Worm (Caenorhabditis elegans) whole organism, young adult: ENCODE data around the gene K02H11.9.

Experiments
- B0019.2 ChIP-seq: fragments of 200-800 bp; sonication (Bioruptor generic); conservative IDR thresholded peaks from 2 replicates; pipeline ENCODE4 v1.3.6; 2022; ENCODE audit warnings: missing genetic modification reagents, missing genetic modification characterization, missing compliant biosample characterization
- B0261.1 ChIP-seq: sonication (generic microtip); optimal IDR thresholded peaks from 2 replicates; lab custom pipeline; 2016; ENCODE audit warnings: mild to moderate bottlenecking, missing genetic modification characterization, moderate library complexity, missing compliant biosample characterization
- C06A6.2 ChIP-seq: fragments of 200-800 bp; sonication (Bioruptor generic); conservative IDR thresholded peaks from 2 replicates; pipeline ENCODE4 v1.3.6; 2022; ENCODE audit warnings: missing genetic modification characterization, missing compliant biosample characterization
- F23B12.7 ChIP-seq: sonication (generic microtip); optimal IDR thresholded peaks from 2 replicates; lab custom pipeline; 2017; ENCODE audit warnings: missing genetic modification characterization, mild to moderate bottlenecking, missing compliant biosample characterization, antibody characterized with exemption, moderate library complexity; ENCODE audit not compliant: insufficient read depth
- F49E8.2 ChIP-seq: sonication (generic microtip); optimal IDR thresholded peaks from 3 replicates; lab custom pipeline; 2017; ENCODE audit warnings: missing genetic modification characterization, mild to moderate bottlenecking, missing compliant biosample characterization, antibody characterized with exemption, moderate library complexity; ENCODE audit not compliant: insufficient read depth
- F57C9.4 ChIP-seq: sonication (generic microtip); optimal IDR thresholded peaks from 2 replicates; lab custom pipeline; 2017; ENCODE audit warnings: mild to moderate bottlenecking, missing genetic modification characterization, missing compliant biosample characterization
- Y79H2A.3 ChIP-seq: fragments of 200-800 bp; sonication (Bioruptor generic); conservative IDR thresholded peaks from 2 replicates; pipeline ENCODE4 v1.3.6; 2022; ENCODE audit warnings: missing genetic modification reagents, missing genetic modification characterization, missing compliant biosample characterization
- ama-1 ChIP-seq, 3 experiments: fragments of 150-350 bp in 1 of 3; sonication (generic microtip) in 2 of 3; optimal IDR thresholded peaks; 2 replicates each; lab custom pipeline; 2014 to 2018; ENCODE audit warnings: missing biosample characterization in 2 of 3, missing genetic modification characterization in 2 of 3, missing genetic modification reagents in 2 of 3
- atf-7 ChIP-seq: sonication (generic microtip); optimal IDR thresholded peaks from 2 replicates; lab custom pipeline; 2017; ENCODE audit warnings: mild to moderate bottlenecking, missing genetic modification characterization, missing compliant biosample characterization
- bed-2 ChIP-seq: fragments of 200-800 bp; sonication (Bioruptor generic); IDR thresholded peaks from 2 replicates; pipeline ENCODE4 v1.3.6; 2022; ENCODE audit warnings: missing genetic modification reagents, missing genetic modification characterization, missing compliant biosample characterization
- ceh-91 ChIP-seq: fragments of 200-800 bp; sonication (Bioruptor generic); IDR thresholded peaks from 2 replicates; pipeline ENCODE4 v1.3.6; 2022; ENCODE audit warnings: missing genetic modification reagents, missing genetic modification characterization, missing compliant biosample characterization
- chd-7 ChIP-seq: sonication (generic microtip); optimal IDR thresholded peaks from 2 replicates; lab custom pipeline; 2016; ENCODE audit warnings: mild to moderate bottlenecking, missing genetic modification characterization, moderate library complexity, missing compliant biosample characterization
- dpff-1 ChIP-seq: sonication (generic microtip); optimal IDR thresholded peaks from 2 replicates; lab custom pipeline; 2017; ENCODE audit warnings: mild to moderate bottlenecking, missing genetic modification characterization, missing compliant biosample characterization
- dpl-1 ChIP-seq: fragments of 150-350 bp; optimal IDR thresholded peaks from 2 replicates; lab custom pipeline; 2014; ENCODE audit warnings: missing biosample characterization, missing genetic modification reagents, missing genetic modification characterization
- egrh-3 ChIP-seq: fragments of 200-800 bp; sonication (Bioruptor generic); IDR thresholded peaks from 2 replicates; pipeline ENCODE4 v1.3.6; 2022; ENCODE audit warnings: missing genetic modification reagents, missing genetic modification characterization, missing compliant biosample characterization
- hlh-26 ChIP-seq: fragments of 200-800 bp; sonication (Bioruptor generic); conservative IDR thresholded peaks from 2 replicates; pipeline ENCODE4 v1.3.6; 2022; ENCODE audit warnings: missing genetic modification reagents, missing genetic modification characterization, missing compliant biosample characterization
- hrde-1 ChIP-seq: sonication (generic microtip); optimal IDR thresholded peaks from 2 replicates; lab custom pipeline; 2016; ENCODE audit warnings: missing genetic modification characterization, mild to moderate bottlenecking, missing compliant biosample characterization, moderate library complexity, missing genotype, missing genetic modification reagents, borderline replicate concordance
- lin-35 ChIP-seq, 3 experiments: fragments of 150-350 bp in 2 of 3; sonication (generic microtip) in 1 of 3; optimal IDR thresholded peaks; 2 replicates each; lab custom pipeline; 2014 to 2018; ENCODE audit warnings: missing biosample characterization in 3 of 3, missing genetic modification characterization in 3 of 3, missing genetic modification reagents in 3 of 3
- lsl-1 ChIP-seq: fragments of 200-800 bp; sonication (Bioruptor generic); optimal IDR thresholded peaks from 2 replicates; lab custom pipeline; 2018; ENCODE audit warnings: mild to moderate bottlenecking, missing genetic modification characterization, moderate library complexity, missing compliant biosample characterization
- lsy-27 ChIP-seq: sonication (generic microtip); optimal IDR thresholded peaks from 2 replicates; lab custom pipeline; 2017; ENCODE audit warnings: missing genetic modification characterization, mild to moderate bottlenecking, missing compliant biosample characterization, antibody characterized with exemption, missing genotype, borderline replicate concordance; ENCODE audit not compliant: insufficient read depth
- madf-8 ChIP-seq: fragments of 200-800 bp; sonication (Bioruptor generic); conservative IDR thresholded peaks from 2 replicates; pipeline ENCODE4 v1.3.6; 2022; ENCODE audit warnings: missing genetic modification reagents, missing genetic modification characterization, missing compliant biosample characterization
- nfya-1 ChIP-seq: sonication (generic microtip); optimal IDR thresholded peaks from 2 replicates; lab custom pipeline; 2017; ENCODE audit warnings: antibody characterized with exemption, missing compliant biosample characterization, missing genetic modification characterization, borderline replicate concordance; ENCODE audit not compliant: insufficient read depth
- nfya-2 ChIP-seq: fragments of 200-800 bp; sonication (Bioruptor generic); IDR thresholded peaks from 2 replicates; pipeline ENCODE4 v1.3.6; 2022; ENCODE audit warnings: missing genetic modification reagents, missing genetic modification characterization, missing compliant biosample characterization
- nhr-120 ChIP-seq: fragments of 200-800 bp; sonication (Bioruptor generic); IDR thresholded peaks from 2 replicates; pipeline ENCODE4 v1.3.6; 2022; ENCODE audit warnings: missing genetic modification characterization, missing compliant biosample characterization
- nhr-179 ChIP-seq: sonication (generic microtip); optimal IDR thresholded peaks from 2 replicates; lab custom pipeline; 2016; ENCODE audit warnings: mild to moderate bottlenecking, missing genetic modification characterization, missing compliant biosample characterization
- nhr-27 ChIP-seq: fragments of 200-800 bp; sonication (Bioruptor generic); optimal IDR thresholded peaks from 2 replicates; lab custom pipeline; 2018; ENCODE audit warnings: mild to moderate bottlenecking, missing genetic modification characterization, moderate library complexity, missing compliant biosample characterization
- nhr-80 ChIP-seq: sonication (generic microtip); optimal IDR thresholded peaks from 2 replicates; lab custom pipeline; 2016; ENCODE audit warnings: missing genetic modification characterization, missing compliant biosample characterization
- pha-4 ChIP-seq: fragments of 150-350 bp; sonication (generic microtip); optimal IDR thresholded peaks from 2 replicates; lab custom pipeline; 2014; ENCODE audit warnings: missing biosample characterization, missing genetic modification reagents, missing genetic modification characterization
- snpc-1.3 ChIP-seq: sonication (generic microtip); optimal IDR thresholded peaks from 2 replicates; lab custom pipeline; 2017; ENCODE audit warnings: missing genetic modification characterization, mild to moderate bottlenecking, missing compliant biosample characterization, antibody characterized with exemption, moderate library complexity, missing genotype, missing genetic modification reagents; ENCODE audit not compliant: insufficient read depth
- tbp1 ChIP-seq: fragments of 200-800 bp; sonication (Bioruptor generic); optimal IDR thresholded peaks from 2 replicates; lab custom pipeline; 2018; ENCODE audit warnings: mild to moderate bottlenecking, missing genetic modification characterization, missing compliant biosample characterization
- unc-130 ChIP-seq: sonication (generic microtip); optimal IDR thresholded peaks from 2 replicates; lab custom pipeline; 2016; ENCODE audit warnings: missing genetic modification reagents, missing genetic modification characterization, missing compliant biosample characterization
- zfh-2 ChIP-seq: fragments of 200-800 bp; sonication (Bioruptor generic); conservative IDR thresholded peaks from 2 replicates; pipeline ENCODE4 v1.3.6; 2022; ENCODE audit warnings: missing genetic modification reagents, missing genetic modification characterization, missing compliant biosample characterization
- ztf-26 ChIP-seq: sonication (generic microtip); optimal IDR thresholded peaks from 2 replicates; lab custom pipeline; 2017; ENCODE audit warnings: missing genetic modification characterization, missing compliant biosample characterization
- ztf-28 ChIP-seq: fragments of 200-800 bp; sonication (Bioruptor generic); IDR thresholded peaks from 2 replicates; pipeline ENCODE4 v1.3.6; 2022; ENCODE audit warnings: missing genetic modification reagents, missing genetic modification characterization, missing compliant biosample characterization

The K02H11.9 gene

DNA sequence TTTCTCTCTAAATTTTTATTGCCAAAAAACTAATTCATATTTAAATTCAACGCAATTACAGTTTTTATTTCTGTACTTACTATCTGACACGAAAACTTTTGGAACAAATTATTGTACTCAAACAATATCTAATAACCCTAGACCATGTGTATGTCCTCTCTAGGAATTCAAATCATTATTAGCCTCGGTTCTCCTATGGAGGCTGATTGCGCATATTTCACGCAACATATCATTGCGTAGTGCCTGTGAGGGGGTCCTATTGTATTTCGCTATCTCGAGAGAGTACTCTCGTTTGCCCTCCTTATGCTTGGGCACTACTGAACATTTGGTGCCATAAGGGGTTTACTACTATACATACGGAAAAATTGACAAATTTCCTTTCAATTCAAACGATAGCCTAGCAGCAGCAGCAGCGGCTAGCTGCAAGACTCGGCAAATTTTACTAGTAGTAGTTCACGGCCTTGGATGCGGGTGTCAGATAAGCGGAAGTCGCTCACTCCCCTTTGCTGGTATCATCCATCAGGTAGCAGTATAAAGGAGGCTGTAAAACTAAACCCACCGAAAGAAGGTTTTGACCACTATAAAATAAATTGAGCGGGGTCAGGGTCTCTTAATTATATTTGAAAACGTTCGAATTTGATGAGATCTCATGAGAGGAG lies 41.8 kb upstream of the K02H11.9 start:
- no peak for TF ChIP-seq ztf-28

DNA sequence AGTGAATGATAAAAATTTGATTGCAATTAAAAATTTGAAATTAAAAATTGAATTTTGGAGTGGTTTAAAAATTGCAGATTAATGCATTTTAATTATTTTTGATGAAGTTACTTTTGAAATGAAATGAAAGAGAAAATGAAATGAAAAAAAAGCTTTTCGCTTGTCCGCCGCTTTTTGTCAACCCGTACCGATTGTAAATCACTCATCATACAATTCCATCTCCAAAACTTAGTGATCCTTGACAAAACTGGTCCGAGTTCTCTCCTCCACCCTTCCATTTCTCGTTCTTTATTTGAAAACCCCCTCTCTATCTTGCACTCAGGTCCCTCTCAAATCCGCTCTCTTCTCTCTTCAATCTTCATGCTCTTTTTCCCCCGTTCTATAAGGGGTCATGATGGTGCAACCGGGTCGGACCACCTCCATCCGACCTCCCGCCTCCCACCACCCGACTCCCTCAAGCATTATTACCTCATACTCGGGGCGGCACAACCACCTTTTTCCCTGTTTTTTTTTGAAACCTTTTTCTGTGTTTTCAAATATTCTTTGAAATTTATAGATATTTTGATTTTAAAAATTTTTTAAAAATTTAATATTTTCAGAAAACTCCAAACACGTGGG lies 40.3 kb upstream of the K02H11.9 start:
- TF ChIP-seq F49E8.2: no peak
- TF ChIP-seq zfh-2: 0 out of 2 replicates have a peak, but pooled peaks have one; percentile 26

- TF ChIP-seq ama-1 (optimal IDR thresholded peaks at IDR 0.05; lab: Kevin White, UChicago) (no peak), ama-1 (GFP tag; optimal IDR thresholded peaks at IDR 0.05; lab: Kevin White, UChicago) (no peak), ceh-91 (GFP tag; lab: Robert Waterston, UW) (no peak), lsy-27 (no peak), dpl-1 (GFP tag; lab: Kevin White, UChicago) (no peak), hlh-26 (no peak), B0261.1 (tag; lab: Kevin White, UChicago) (no peak), egrh-3 (no peak), B0019.2 (no peak), atf-7 (no peak), bed-2 (no peak), F57C9.4 (tag; lab: Kevin White, UChicago) (no peak), chd-7 (no peak), hrde-1 (no peak), C06A6.2 (GFP tag; lab: Robert Waterston, UW) (no peak), unc-130 (GFP tag; lab: Kevin White, UChicago) (no peak), lin-35 (GFP tag; optimal IDR thresholded peaks at IDR 0.05; lab: Kevin White, UChicago) (no peak), nhr-120 (GFP tag; lab: Robert Waterston, UW) (no peak), madf-8 (GFP tag; lab: Robert Waterston, UW) (no peak)
These were observed 38.7 kb upstream of the K02H11.9 start for ce11 chrV:1575493-1576084.

ce11 chrV:1574599-1574998 lies 37.7 kb upstream of the K02H11.9 start:
- TF ChIP-seq nhr-179 (tag; lab: Kevin White, UChicago): no peak
- TF ChIP-seq pha-4 (tag; lab: Kevin White, UChicago): no peak
- no peak for TF ChIP-seq nfya-1 (tag; lab: Kevin White, UChicago)
- no peak for TF ChIP-seq Y79H2A.3
- no peak for TF ChIP-seq dpff-1 (tag; lab: Kevin White, UChicago)
- no peak for TF ChIP-seq tbp1 (GFP tag; lab: Kevin White, UChicago)
- TF ChIP-seq nfya-2 (GFP tag; lab: Robert Waterston, UW): no peak
- no peak for TF ChIP-seq lsy-27
- TF ChIP-seq lin-35 (GFP tag; optimal IDR thresholded peaks at IDR 0.05; lab: Kevin White, UChicago): no peak
- no peak for TF ChIP-seq F23B12.7 (tag; lab: Kevin White, UChicago)
- TF ChIP-seq snpc-1.3: no peak
- TF ChIP-seq lsl-1: no peak
- no peak for TF ChIP-seq ztf-26 (tag; lab: Kevin White, UChicago)
- TF ChIP-seq nhr-27 (tag; lab: Kevin White, UChicago): no peak
- no peak for TF ChIP-seq nhr-80 (tag; lab: Kevin White, UChicago)
- TF ChIP-seq F49E8.2: no peak
